Worm (Caenorhabditis elegans): Measurements from ENCODE around the gene F56C3.7.

DNA sequence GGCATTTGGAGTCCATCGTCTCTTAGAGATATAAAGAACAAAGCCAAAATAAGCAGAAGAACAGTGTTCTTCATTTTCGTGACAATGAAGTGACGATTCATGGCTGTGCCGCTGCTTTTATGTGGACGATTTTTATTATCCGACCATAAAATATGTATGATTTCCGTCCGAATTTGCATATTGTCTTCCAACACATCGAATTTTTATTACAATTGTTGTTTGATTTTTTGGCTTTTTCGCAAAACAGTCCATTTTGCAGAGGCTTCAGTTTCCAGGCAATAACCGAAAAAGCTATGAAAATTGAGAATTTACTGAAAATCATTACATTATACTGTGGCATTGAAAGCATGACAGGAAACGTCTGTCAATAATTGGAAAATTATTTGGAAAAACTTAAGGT lies 14.0 kb upstream of the F56C3.7 start, which contains the start of gene F56C3.8:
- no peak for TF ChIP-seq T22C8.4 (GFP tag; IDR thresholded peaks at IDR 0.05)
- TF ChIP-seq klf-2 (GFP tag; conservative IDR thresholded peaks at IDR 0.05), result no peak
- TF ChIP-seq flt-1 (GFP tag; IDR thresholded peaks at IDR 0.05), result no peak
- TF ChIP-seq tab-1 (GFP tag; IDR thresholded peaks at IDR 0.05), result no peak
- no peak for TF ChIP-seq med-1 (GFP tag; optimal IDR thresholded peaks at IDR 0.05; ENCODE audit: insufficient read depth)
- TF ChIP-seq ztf-29 (GFP tag; IDR thresholded peaks at IDR 0.05), result no peak
- TF ChIP-seq cog-1 (tag; optimal IDR thresholded peaks at IDR 0.05), result no peak
- no peak for TF ChIP-seq ref-1 (GFP tag; conservative IDR thresholded peaks at IDR 0.05)
- TF ChIP-seq ztf-23 (GFP tag; IDR thresholded peaks at IDR 0.05), result no peak

All from whole organism, midembryonic.